Fruit fly (Drosophila melanogaster): ENCODE data around the gene Kdm3.

DNA sequence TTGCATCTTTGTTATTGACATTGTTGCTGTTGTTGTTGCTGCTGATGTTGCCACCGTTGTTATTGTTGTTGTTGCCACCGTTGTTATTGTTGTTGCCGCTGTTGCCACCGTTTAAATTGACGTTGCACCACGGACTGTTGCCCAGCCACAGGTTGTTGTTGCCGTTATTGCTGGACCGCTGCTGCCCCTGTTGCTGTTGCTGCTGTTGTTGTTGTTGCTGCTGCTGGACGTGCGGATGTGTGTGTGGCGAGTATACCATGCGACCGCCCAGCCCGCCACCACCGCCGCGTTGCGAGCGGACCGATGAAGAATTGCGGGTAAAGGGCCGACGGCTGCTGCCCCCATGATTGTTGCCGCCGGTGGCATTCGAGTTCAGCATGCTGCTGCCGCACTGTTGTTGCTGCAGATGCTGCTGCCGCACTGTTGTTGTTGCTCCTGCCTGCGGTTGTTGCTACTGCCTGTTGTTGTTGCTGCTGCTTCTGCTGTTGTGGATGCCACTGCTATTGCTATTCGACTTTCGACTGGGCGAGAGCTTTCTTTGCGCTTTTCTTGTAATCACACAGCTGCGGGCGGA is 31.1 kb downstream of the Kdm3 start:
- TF ChIP-seq pan (optimal IDR thresholded peaks at IDR 0.05) (no peak), EcR (GFP tag; optimal IDR thresholded peaks at IDR 0.05) (no peak), psq (optimal IDR thresholded peaks at IDR 0.05) (no peak)

All from whole organism.